Fruit fly (Drosophila melanogaster) whole organism, pupa: ENCODE measurements around the gene CG3436.

Source experiments
- CG10348 ChIP-seq: fragments of 200-800 bp; sonication (Bioruptor generic); IDR thresholded peaks from 2 replicates; pipeline ENCODE4 v1.3.6; 2022; ENCODE audit warnings: missing biosample characterization, missing genetic modification characterization
- CG12605 ChIP-seq: fragments of 200-800 bp; sonication (Bioruptor generic); IDR thresholded peaks from 2 replicates; pipeline ENCODE4 v1.3.6; 2022; ENCODE audit warnings: missing biosample characterization, missing genetic modification characterization
- CG13204 ChIP-seq: fragments of 200-800 bp; sonication (Bioruptor generic); optimal IDR thresholded peaks from 2 replicates; lab custom pipeline; 2018; ENCODE audit warnings: missing biosample characterization, mild to moderate bottlenecking, missing genetic modification characterization, moderate library complexity
- CG14655 ChIP-seq: fragments of 200-800 bp; sonication (Bioruptor generic); optimal IDR thresholded peaks from 3 replicates; lab custom pipeline; 2017; ENCODE audit warnings: mild to moderate bottlenecking, missing biosample characterization, missing genetic modification reagents, missing genetic modification characterization
- CG15710 ChIP-seq: fragments of 200-800 bp; sonication (Bioruptor generic); optimal IDR thresholded peaks from 2 replicates; lab custom pipeline; 2018; ENCODE audit warnings: missing biosample characterization, mild to moderate bottlenecking, missing genetic modification characterization, moderate library complexity
- CG17806 ChIP-seq: fragments of 200-800 bp; sonication (Bioruptor generic); optimal IDR thresholded peaks from 2 replicates; lab custom pipeline; 2018; ENCODE audit warnings: missing biosample characterization, mild to moderate bottlenecking, missing genetic modification characterization, moderate library complexity
- CG32121 ChIP-seq: fragments of 200-800 bp; sonication (Bioruptor generic); IDR thresholded peaks from 2 replicates; pipeline ENCODE4 v1.3.6; 2022; ENCODE audit warnings: missing biosample characterization, missing genetic modification characterization
- CG34367 ChIP-seq: fragments of 200-800 bp; sonication (Bioruptor generic); optimal IDR thresholded peaks from 2 replicates; lab custom pipeline; 2018; ENCODE audit warnings: missing biosample characterization, mild to moderate bottlenecking, missing genetic modification characterization
- CG4496 ChIP-seq: fragments of 200-800 bp; sonication (Bioruptor generic); IDR thresholded peaks from 3 replicates; pipeline ENCODE4 v1.3.6; 2022; ENCODE audit warnings: missing biosample characterization, missing genetic modification characterization
- CG8159 ChIP-seq: fragments of 200-800 bp; sonication (Bioruptor generic); optimal IDR thresholded peaks from 3 replicates; lab custom pipeline; 2018; ENCODE audit warnings: missing biosample characterization, mild to moderate bottlenecking, missing genetic modification characterization, moderate library complexity
- CG8301 ChIP-seq: fragments of 200-800 bp; sonication (Bioruptor generic); optimal IDR thresholded peaks from 2 replicates; lab custom pipeline; 2018; ENCODE audit warnings: missing biosample characterization, mild to moderate bottlenecking, missing genetic modification characterization
- CG9948 ChIP-seq: fragments of 200-800 bp; sonication (Bioruptor generic); optimal IDR thresholded peaks from 2 replicates; lab custom pipeline; 2018; ENCODE audit warnings: missing biosample characterization, mild to moderate bottlenecking, missing genetic modification characterization, moderate library complexity
- D1 ChIP-seq: fragments of 200-800 bp; sonication (Bioruptor generic); optimal IDR thresholded peaks from 2 replicates; lab custom pipeline; 2018; ENCODE audit warnings: missing biosample characterization, mild to moderate bottlenecking, missing genetic modification characterization, moderate library complexity
- EcR ChIP-seq: fragments of 200-800 bp; sonication (Bioruptor generic); optimal IDR thresholded peaks from 3 replicates; lab custom pipeline; 2019; ENCODE audit warnings: missing biosample characterization, missing genetic modification characterization, mild to moderate bottlenecking, moderate library complexity, missing genetic modification reagents
- Ets98B ChIP-seq: fragments of 200-800 bp; sonication (Bioruptor generic); IDR thresholded peaks from 2 replicates; pipeline ENCODE4 v1.3.6; 2022; ENCODE audit warnings: missing biosample characterization, missing genetic modification characterization
- Pif1A ChIP-seq: fragments of 200-800 bp; sonication (Bioruptor generic); optimal IDR thresholded peaks from 3 replicates; lab custom pipeline; 2016; ENCODE audit warnings: missing biosample characterization, missing genetic modification characterization
- Pif1B ChIP-seq: fragments of 200-800 bp; sonication (Bioruptor generic); optimal IDR thresholded peaks from 3 replicates; lab custom pipeline; 2016; ENCODE audit warnings: missing biosample characterization, missing genetic modification characterization
- Snoo ChIP-seq: fragments of 200-800 bp; sonication (Bioruptor generic); optimal IDR thresholded peaks from 3 replicates; lab custom pipeline; 2017; ENCODE audit warnings: missing biosample characterization, mild to moderate bottlenecking, missing genetic modification characterization, inconsistent platforms
- fd96Ca ChIP-seq: fragments of 200-800 bp; sonication (Bioruptor generic); IDR thresholded peaks from 3 replicates; pipeline ENCODE4 v1.3.6; 2022; ENCODE audit warnings: missing biosample characterization, missing genetic modification characterization
- gl ChIP-seq: fragments of 200-800 bp; sonication (Bioruptor generic); optimal IDR thresholded peaks from 2 replicates; lab custom pipeline; 2018; ENCODE audit warnings: missing biosample characterization, mild to moderate bottlenecking, missing genetic modification characterization
- rn ChIP-seq: fragments of 200-800 bp; sonication (Bioruptor generic); IDR thresholded peaks from 2 replicates; pipeline ENCODE4 v1.3.6; 2022; ENCODE audit warnings: missing biosample characterization, missing genetic modification characterization

Gene CG3436

dm6 chr2L:146503-146902 is 9.3 kb upstream of the CG3436 start:
- no peak for TF ChIP-seq gl (tag; lab: Kevin White, UChicago)
- no peak for TF ChIP-seq CG13204 (GFP tag; lab: Kevin White, UChicago)
- no peak for TF ChIP-seq Pif1B
- TF ChIP-seq CG34367 (tag; lab: Kevin White, UChicago): no peak
- no peak for TF ChIP-seq Ets98B (GFP tag; lab: Robert Waterston, UW)
- no peak for TF ChIP-seq CG14655 (GFP tag; lab: Kevin White, UChicago)
- TF ChIP-seq rn: no peak
- TF ChIP-seq CG12605 (GFP tag; lab: Robert Waterston, UW): no peak
- TF ChIP-seq CG15710 (tag; lab: Kevin White, UChicago): no peak
- no peak for TF ChIP-seq CG9948 (tag; lab: Kevin White, UChicago)
- TF ChIP-seq Pif1A (GFP tag; lab: Kevin White, UChicago): no peak
- TF ChIP-seq CG10348: no peak
- TF ChIP-seq EcR (GFP tag; lab: Kevin White, UChicago): no peak
- no peak for TF ChIP-seq D1 (tag; lab: Kevin White, UChicago)
- no peak for TF ChIP-seq CG4496 (GFP tag; lab: Robert Waterston, UW)
- no peak for TF ChIP-seq CG8159

DNA sequence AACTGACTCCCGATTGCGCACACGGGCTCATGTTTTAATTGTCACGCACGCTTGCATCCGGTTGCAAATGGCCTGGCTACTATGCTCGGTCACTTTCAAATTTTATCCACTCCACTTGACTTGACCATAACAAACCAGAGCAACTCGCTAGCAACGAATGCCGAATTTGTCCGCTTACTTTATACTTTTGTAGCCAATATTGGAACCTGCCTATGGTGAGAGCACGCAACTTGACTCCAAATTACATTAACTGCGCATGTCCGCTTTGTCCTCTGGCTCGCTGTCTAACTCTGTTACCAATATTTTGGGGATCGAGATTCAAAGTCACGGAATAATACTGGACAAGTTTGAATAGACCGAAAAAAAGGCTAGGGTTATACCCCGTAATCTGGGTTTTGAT is 2.7 kb upstream of the CG3436 start, which contains the start of gene CG42399:
Gene CG42399, minus strand, starts transcription at position 159 of the 400 bp plus-strand sequence.
- TF ChIP-seq fd96Ca (GFP tag; lab: Robert Waterston, UW) (no peak), CG10348 (no peak), CG15710 (tag; lab: Kevin White, UChicago) (no peak), CG32121 (no peak), Snoo (tag; lab: Kevin White, UChicago) (no peak), CG12605 (GFP tag; lab: Robert Waterston, UW) (no peak), CG14655 (GFP tag; lab: Kevin White, UChicago) (no peak), CG8159 (no peak), D1 (tag; lab: Kevin White, UChicago) (no peak), CG17806 (tag; lab: Kevin White, UChicago) (no peak), EcR (GFP tag; lab: Kevin White, UChicago) (no peak)

- TF ChIP-seq CG4496 (GFP tag; lab: Robert Waterston, UW) (no peak), CG15710 (tag; lab: Kevin White, UChicago) (no peak), CG13204 (GFP tag; lab: Kevin White, UChicago) (no peak), CG10348 (no peak), CG12605 (GFP tag; lab: Robert Waterston, UW) (no peak), CG9948 (tag; lab: Kevin White, UChicago) (no peak), CG34367 (tag; lab: Kevin White, UChicago) (no peak), gl (tag; lab: Kevin White, UChicago) (no peak), fd96Ca (GFP tag; lab: Robert Waterston, UW) (no peak), Snoo (tag; lab: Kevin White, UChicago) (no peak), rn (no peak), CG32121 (no peak), Ets98B (GFP tag; lab: Robert Waterston, UW) (no peak), CG14655 (GFP tag; lab: Kevin White, UChicago) (no peak), CG8159 (no peak)
- TF ChIP-seq, all 21 proteins: peak for 0
These were observed 565 bp upstream of the CG3436 start, which contains the start of gene Pus10 for dm6 chr2L:155215-155712. Gene Pus10 (minus strand): TSS chr2L:155305.

DNA sequence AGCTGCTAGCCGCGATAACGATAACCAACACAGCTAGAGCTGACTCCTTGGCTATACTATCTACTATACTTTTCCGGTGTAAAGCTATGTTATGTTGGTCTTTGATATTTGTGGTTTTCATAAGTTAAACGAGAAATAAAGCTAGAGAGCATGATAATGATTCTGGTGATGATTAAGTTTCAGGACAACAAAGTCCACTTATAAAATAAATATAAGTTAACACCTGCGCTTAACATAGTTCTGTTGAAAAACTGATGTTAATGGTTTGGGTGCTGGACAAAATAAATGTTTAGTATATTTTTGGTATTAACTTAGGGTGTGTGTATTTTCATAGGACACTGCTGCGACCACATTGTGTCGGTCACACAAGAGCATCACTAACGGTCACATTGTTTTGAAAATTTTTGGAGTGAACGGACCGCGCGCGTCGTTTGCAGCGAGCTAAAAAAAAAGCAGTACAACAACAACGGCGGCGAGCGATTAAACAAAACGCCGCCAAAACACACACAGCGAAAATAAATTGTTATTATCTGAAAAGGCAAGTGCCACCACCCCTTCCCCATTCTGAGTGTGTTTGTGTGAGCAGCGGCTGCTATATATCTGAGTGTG is 2.9 kb downstream of the CG3436 start, which contains the start of the genes CG33635 and spen:
Gene CG33635, minus strand, starts transcription at position 16 of the 609 bp plus-strand sequence.
Gene spen, plus strand, starts transcription at position 384 of the 609 bp plus-strand sequence.
- TF ChIP-seq CG14655 (GFP tag; lab: Kevin White, UChicago) (no peak), CG32121 (no peak), fd96Ca (GFP tag; lab: Robert Waterston, UW) (no peak), EcR (GFP tag; lab: Kevin White, UChicago) (peak; percentile 66), gl (tag; lab: Kevin White, UChicago) (peak; percentile 18), D1 (tag; lab: Kevin White, UChicago) (no peak), Pif1A (GFP tag; lab: Kevin White, UChicago) (no peak), rn (no peak), CG4496 (GFP tag; lab: Robert Waterston, UW) (no peak), CG8159 (peak; percentile 7), Ets98B (GFP tag; lab: Robert Waterston, UW) (no peak), Snoo (tag; lab: Kevin White, UChicago) (peak; percentile 17), CG34367 (tag; lab: Kevin White, UChicago) (peak; percentile 14), CG15710 (tag; lab: Kevin White, UChicago) (no peak), Pif1B (peak; percentile 54)

dm6 chr2L:160581-161452 is 5.0 kb downstream of the CG3436 start:
- TF ChIP-seq CG34367 (tag; lab: Kevin White, UChicago) (peak; percentile 77), Ets98B (GFP tag; lab: Robert Waterston, UW) (no peak), EcR (GFP tag; lab: Kevin White, UChicago) (peak; percentile 69), CG4496 (GFP tag; lab: Robert Waterston, UW) (no peak), CG8159 (peak; percentile 72), Snoo (tag; lab: Kevin White, UChicago) (peak; percentile 77), CG32121 (no peak), CG13204 (GFP tag; lab: Kevin White, UChicago) (peak; percentile 85), CG9948 (tag; lab: Kevin White, UChicago) (peak; percentile 64), Pif1B (peak; percentile 92), CG17806 (tag; lab: Kevin White, UChicago) (peak; percentile 62), CG15710 (tag; lab: Kevin White, UChicago) (peak; percentile 90), CG8301 (tag; lab: Kevin White, UChicago) (peak; percentile 73), gl (tag; lab: Kevin White, UChicago) (peak; percentile 94), CG10348 (no peak), D1 (tag; lab: Kevin White, UChicago) (peak; percentile 4), Pif1A (GFP tag; lab: Kevin White, UChicago) (peak; percentile 89), fd96Ca (GFP tag; lab: Robert Waterston, UW) (no peak), CG14655 (GFP tag; lab: Kevin White, UChicago) (peak; percentile 88), rn (no peak), CG12605 (GFP tag; lab: Robert Waterston, UW) (no peak)
- TF ChIP-seq, all 21 proteins: peak for 14
